Worm (Caenorhabditis elegans): ENCODE measurements around the gene gcy-29.

The gcy-29 gene

ce11 chrII:14598367-14598766, 49.8 kb upstream of the gcy-29 start (continued):
- TF ChIP-seq jun-1 (tag; optimal IDR thresholded peaks at IDR 0.05): peak; percentile 25
- TF ChIP-seq lin-14 (GFP tag; optimal IDR thresholded peaks at IDR 0.05): peak; percentile 87
- peak; percentile 67 for TF ChIP-seq nhr-85 (tag)
- no peak for TF ChIP-seq hlh-17 (GFP tag; optimal IDR thresholded peaks at IDR 0.05; ENCODE audit: borderline replicate concordance)
- TF ChIP-seq fos-1 (tag; optimal IDR thresholded peaks at IDR 0.05): no peak
- TF ChIP-seq ces-1 (GFP tag; optimal IDR thresholded peaks at IDR 0.05): no peak
- TF ChIP-seq nhr-90 (tag; optimal IDR thresholded peaks at IDR 0.05; ENCODE audit: poor library complexity): peak; percentile 66
- TF ChIP-seq alr-1 (tag; optimal IDR thresholded peaks at IDR 0.05; ENCODE audit: borderline replicate concordance): no peak
- TF ChIP-seq fkh-4 (tag; optimal IDR thresholded peaks at IDR 0.05; ENCODE audit: borderline replicate concordance): no peak
- peak; percentile 61 for TF ChIP-seq unc-130 (tag; optimal IDR thresholded peaks at IDR 0.05)
- peak; percentile 59 for TF ChIP-seq snpc-4 (tag; optimal IDR thresholded peaks at IDR 0.05)
- no peak for TF ChIP-seq mab-9 (GFP tag; IDR thresholded peaks at IDR 0.05)
- TF ChIP-seq fkh-8 (tag; optimal IDR thresholded peaks at IDR 0.05): peak; percentile 73
- TF ChIP-seq aha-1 (tag; optimal IDR thresholded peaks at IDR 0.05): no peak
- TF ChIP-seq mdl-1 (tag; optimal IDR thresholded peaks at IDR 0.05): peak in 1 of 2 experiments; percentile 89
- TF ChIP-seq zag-1 (tag; optimal IDR thresholded peaks at IDR 0.05): no peak
- no peak for TF ChIP-seq aly-2 (tag; optimal IDR thresholded peaks at IDR 0.05)
- no peak for TF ChIP-seq zip-4 (GFP tag; optimal IDR thresholded peaks at IDR 0.05)
- TF ChIP-seq egl-13 (tag; optimal IDR thresholded peaks at IDR 0.05): no peak
- peak in 2 of 6 experiments; percentile 38 to 54 for TF ChIP-seq elt-3 (tag; optimal IDR thresholded peaks at IDR 0.05)
- peak; percentile 57 for TF ChIP-seq xbp-1 (tag; optimal IDR thresholded peaks at IDR 0.05)
- no peak for TF ChIP-seq unc-62 (GFP tag; optimal IDR thresholded peaks at IDR 0.05)
- TF ChIP-seq hpl-2 (GFP tag; optimal IDR thresholded peaks at IDR 0.05): no peak
- TF ChIP-seq rnt-1 (tag; optimal IDR thresholded peaks at IDR 0.05): peak; percentile 82
- no peak for TF ChIP-seq pqm-1 (tag; optimal IDR thresholded peaks at IDR 0.05)
- TF ChIP-seq snu-23 (GFP tag; optimal IDR thresholded peaks at IDR 0.05): peak; percentile 87
- peak; percentile 59 for TF ChIP-seq dsc-1 (tag; optimal IDR thresholded peaks at IDR 0.05)
- no peak for TF ChIP-seq sox-4 (tag; optimal IDR thresholded peaks at IDR 0.05)
- TF ChIP-seq lin-13 (GFP tag; optimal IDR thresholded peaks at IDR 0.05): peak; percentile 57
- peak; percentile 83 for TF ChIP-seq nhr-19 (GFP tag; conservative IDR thresholded peaks at IDR 0.05)
- TF ChIP-seq egl-27 (tag; optimal IDR thresholded peaks at IDR 0.05): peak in 1 of 2 experiments; percentile 10
- no peak for TF ChIP-seq Y116A8C.19 (tag; optimal IDR thresholded peaks at IDR 0.05; ENCODE audit: borderline replicate concordance)
- peak; percentile 61 for TF ChIP-seq nhr-47 (tag; optimal IDR thresholded peaks at IDR 0.05)
- peak; percentile 19 for TF ChIP-seq C16A3.4 (tag; optimal IDR thresholded peaks at IDR 0.05)
- TF ChIP-seq ceh-82 (tag; optimal IDR thresholded peaks at IDR 0.05): no peak
- TF ChIP-seq tbx-2 (tag; optimal IDR thresholded peaks at IDR 0.05): peak; percentile 52
- TF ChIP-seq nhr-77 (tag; optimal IDR thresholded peaks at IDR 0.05): peak; percentile 84
- no peak for TF ChIP-seq ceh-8 (GFP tag; optimal IDR thresholded peaks at IDR 0.05)

ce11 chrII:14597788-14598187, 49.2 kb upstream of the gcy-29 start:
- TF ChIP-seq nhr-85 (tag): peak; percentile 44
- peak; percentile 37 to 97 (median 69) for TF ChIP-seq elt-3 (tag; optimal IDR thresholded peaks at IDR 0.05)
- TF ChIP-seq C04F5.9 (tag; optimal IDR thresholded peaks at IDR 0.05): no peak

- TF ChIP-seq ztf-11 (tag; optimal IDR thresholded peaks at IDR 0.05): no peak
- TF ChIP-seq lin-14 (GFP tag; optimal IDR thresholded peaks at IDR 0.05): no peak
- TF ChIP-seq mef-2 (tag; optimal IDR thresholded peaks at IDR 0.05): no peak
- no peak for TF ChIP-seq ces-1 (GFP tag; optimal IDR thresholded peaks at IDR 0.05)
- no peak for TF ChIP-seq nhr-76 (tag; optimal IDR thresholded peaks at IDR 0.05)
- TF ChIP-seq tbx-2 (tag; optimal IDR thresholded peaks at IDR 0.05): no peak
- no peak for TF ChIP-seq fkh-10 (GFP tag; optimal IDR thresholded peaks at IDR 0.05)
Observed at ce11 chrII:14593281-14593680, 44.7 kb upstream of the gcy-29 start, which contains the start of gene catp-4. catp-4 (plus strand) TSS chrII:14593581.
